Fruit fly (Drosophila melanogaster) whole organism, prepupa: ENCODE data around the gene CG31637.
A peak's percentile ranks its signal among the peaks of the same experiment; 100 is the strongest.

Source experiments
- Blimp-1 ChIP-seq: fragments of 200-800 bp; sonication (Bioruptor generic); optimal IDR thresholded peaks from 3 replicates; lab custom pipeline; 2017; ENCODE audit warnings: missing biosample characterization, missing genetic modification characterization, mild to moderate bottlenecking, moderate library complexity, missing genetic modification reagents
- CG11294 ChIP-seq: fragments of 200-800 bp; sonication (Bioruptor generic); IDR thresholded peaks from 2 replicates; pipeline ENCODE4 v1.3.6; 2022; ENCODE audit warnings: missing biosample characterization, missing genetic modification characterization
- CG11902 ChIP-seq: fragments of 200-800 bp; sonication (Bioruptor generic); optimal IDR thresholded peaks from 3 replicates; lab custom pipeline; 2016; ENCODE audit warnings: missing biosample characterization, missing genetic modification characterization
- CG15336 ChIP-seq: fragments of 200-800 bp; sonication (Bioruptor generic); IDR thresholded peaks from 2 replicates; pipeline ENCODE4 v1.3.6; 2022; ENCODE audit warnings: missing biosample characterization, missing genetic modification characterization
- CG1621 ChIP-seq: fragments of 200-800 bp; sonication (Bioruptor generic); optimal IDR thresholded peaks from 3 replicates; lab custom pipeline; 2018; ENCODE audit warnings: missing biosample characterization, mild to moderate bottlenecking, missing genetic modification characterization
- CG3032 ChIP-seq: fragments of 200-800 bp; optimal IDR thresholded peaks from 2 replicates; lab custom pipeline; 2019; ENCODE audit warnings: missing biosample characterization, mild to moderate bottlenecking, missing genetic modification characterization, moderate library complexity
- CG31627 ChIP-seq: fragments of 200-800 bp; sonication (Bioruptor generic); optimal IDR thresholded peaks from 3 replicates; lab custom pipeline; 2016; ENCODE audit warnings: missing biosample characterization, missing genetic modification characterization
- CG32006 ChIP-seq: fragments of 200-800 bp; sonication (Bioruptor generic); optimal IDR thresholded peaks from 3 replicates; lab custom pipeline; 2017; ENCODE audit warnings: missing biosample characterization, mild to moderate bottlenecking, missing genetic modification characterization
- CG34406 ChIP-seq: fragments of 200-800 bp; sonication (Bioruptor generic); optimal IDR thresholded peaks from 3 replicates; lab custom pipeline; 2016; ENCODE audit warnings: missing biosample characterization, missing genetic modification characterization
- CG3919 ChIP-seq: fragments of 200-800 bp; sonication (Bioruptor generic); optimal IDR thresholded peaks from 3 replicates; lab custom pipeline; 2016; ENCODE audit warnings: missing biosample characterization, missing genetic modification characterization
- CG6163 ChIP-seq: fragments of 200-800 bp; sonication (Bioruptor generic); IDR thresholded peaks from 3 replicates; pipeline ENCODE4 v1.3.6; 2022; ENCODE audit warnings: missing biosample characterization, missing genetic modification characterization
- CG6276 ChIP-seq: fragments of 200-800 bp; sonication (Bioruptor generic); optimal IDR thresholded peaks from 2 replicates; lab custom pipeline; 2017; ENCODE audit warnings: missing biosample characterization, mild to moderate bottlenecking, missing genetic modification characterization
- CG6854 ChIP-seq: fragments of 200-800 bp; sonication (Bioruptor generic); optimal IDR thresholded peaks from 2 replicates; lab custom pipeline; 2017; ENCODE audit warnings: missing biosample characterization, mild to moderate bottlenecking, missing genetic modification characterization
- CG7368 ChIP-seq: fragments of 200-800 bp; sonication (Bioruptor generic); optimal IDR thresholded peaks from 3 replicates; lab custom pipeline; 2016; ENCODE audit warnings: missing biosample characterization, missing genetic modification characterization
- CG8119 ChIP-seq: fragments of 200-800 bp; sonication (Bioruptor generic); IDR thresholded peaks from 3 replicates; pipeline ENCODE4 v1.3.6; 2022; ENCODE audit warnings: missing biosample characterization, missing genetic modification characterization
- CG8319 ChIP-seq: fragments of 200-800 bp; sonication (Bioruptor generic); optimal IDR thresholded peaks from 3 replicates; lab custom pipeline; 2016; ENCODE audit warnings: missing biosample characterization, missing genetic modification characterization
- CG8632 ChIP-seq: fragments of 200-800 bp; sonication (Bioruptor generic); optimal IDR thresholded peaks from 3 replicates; lab custom pipeline; 2016; ENCODE audit warnings: missing biosample characterization, missing genetic modification characterization
- Eip75B ChIP-seq: fragments of 200-800 bp; sonication (Bioruptor generic); optimal IDR thresholded peaks from 3 replicates; lab custom pipeline; 2016; ENCODE audit warnings: missing biosample characterization, missing genetic modification characterization
- Eip78C ChIP-seq: fragments of 200-800 bp; sonication (Bioruptor generic); peaks from one replicate; lab custom pipeline; 2016; ENCODE audit warnings: missing biosample characterization, missing genetic modification characterization
- Eip93F ChIP-seq: fragments of 200-800 bp; sonication (Bioruptor generic); optimal IDR thresholded peaks from 2 replicates; lab custom pipeline; 2016; ENCODE audit warnings: missing biosample characterization, mild to moderate bottlenecking, missing genetic modification characterization
- Ets21C ChIP-seq: fragments of 200-800 bp; sonication (Bioruptor generic); optimal IDR thresholded peaks from 3 replicates; lab custom pipeline; 2016; ENCODE audit warnings: missing biosample characterization, missing genetic modification characterization
- Gug ChIP-seq: fragments of 200-800 bp; sonication (Bioruptor generic); IDR thresholded peaks from 2 replicates; pipeline ENCODE4 v1.3.6; 2022; ENCODE audit warnings: missing biosample characterization, missing genetic modification characterization
- Hr38 ChIP-seq: sonication (Bioruptor generic); optimal IDR thresholded peaks from 2 replicates; lab custom pipeline; 2016; ENCODE audit warnings: missing biosample characterization, missing genetic modification characterization
- Hr4 ChIP-seq: fragments of 200-800 bp; sonication (Bioruptor generic); optimal IDR thresholded peaks from 3 replicates; lab custom pipeline; 2016; ENCODE audit warnings: missing biosample characterization, missing genetic modification characterization
- Lpt ChIP-seq: fragments of 200-800 bp; sonication (Bioruptor generic); optimal IDR thresholded peaks from 3 replicates; lab custom pipeline; 2016; ENCODE audit warnings: missing biosample characterization, missing genetic modification characterization
- Met ChIP-seq: fragments of 200-800 bp; sonication (Bioruptor generic); optimal IDR thresholded peaks from 3 replicates; lab custom pipeline; 2016; ENCODE audit warnings: missing biosample characterization, missing genetic modification characterization
- OdsH ChIP-seq: fragments of 200-800 bp; sonication (Bioruptor generic); optimal IDR thresholded peaks from 3 replicates; lab custom pipeline; 2016; ENCODE audit warnings: missing biosample characterization, missing genetic modification characterization
- Sox14 ChIP-seq: fragments of 200-800 bp; sonication (Bioruptor generic); optimal IDR thresholded peaks from 3 replicates; lab custom pipeline; 2016; ENCODE audit warnings: missing biosample characterization, missing genetic modification characterization
- Sox15 ChIP-seq: fragments of 200-800 bp; sonication (Bioruptor generic); optimal IDR thresholded peaks from 3 replicates; lab custom pipeline; 2016; ENCODE audit warnings: missing biosample characterization, missing genetic modification characterization
- dsx ChIP-seq: fragments of 200-800 bp; optimal IDR thresholded peaks from 3 replicates; lab custom pipeline; 2019; ENCODE audit warnings: missing biosample characterization, mild to moderate bottlenecking, missing genetic modification characterization, moderate library complexity; ENCODE audit not compliant: poor library complexity, severe bottlenecking
- eg ChIP-seq: fragments of 200-800 bp; sonication (Bioruptor generic); IDR thresholded peaks from 3 replicates; pipeline ENCODE4 v1.3.6; 2022; ENCODE audit warnings: missing biosample characterization, missing genetic modification characterization
- esn ChIP-seq: fragments of 200-800 bp; sonication (Bioruptor generic); optimal IDR thresholded peaks from 2 replicates; lab custom pipeline; 2016; ENCODE audit warnings: missing biosample characterization, mild to moderate bottlenecking, missing genetic modification characterization, moderate library complexity
- fd85E ChIP-seq: fragments of 200-800 bp; sonication (Bioruptor generic); optimal IDR thresholded peaks from 3 replicates; lab custom pipeline; 2016; ENCODE audit warnings: missing biosample characterization, missing genetic modification characterization
- fkh ChIP-seq: fragments of 200-800 bp; sonication (Bioruptor generic); optimal IDR thresholded peaks from 3 replicates; lab custom pipeline; 2017; ENCODE audit warnings: missing biosample characterization, mild to moderate bottlenecking, missing genetic modification characterization, moderate library complexity
- net ChIP-seq: fragments of 200-800 bp; sonication (Bioruptor generic); optimal IDR thresholded peaks from 3 replicates; lab custom pipeline; 2016; ENCODE audit warnings: missing biosample characterization, missing genetic modification characterization
- pdm3 ChIP-seq: fragments of 200-800 bp; sonication (Bioruptor generic); optimal IDR thresholded peaks from 3 replicates; lab custom pipeline; 2016; ENCODE audit warnings: missing biosample characterization, missing genetic modification characterization
- salr ChIP-seq, 2 experiments: fragments of 200-800 bp; sonication (Bioruptor generic); optimal IDR thresholded peaks; 3 replicates each; lab custom pipeline; 2016 to 2018; ENCODE audit warnings: missing biosample characterization in 2 of 2, missing genetic modification characterization in 2 of 2, mild to moderate bottlenecking in 1 of 2
- spab ChIP-seq: fragments of 200-800 bp; sonication (Bioruptor generic); optimal IDR thresholded peaks from 2 replicates; lab custom pipeline; 2017; ENCODE audit warnings: missing biosample characterization, mild to moderate bottlenecking, missing genetic modification characterization, missing genetic modification reagents
- ss ChIP-seq, 2 experiments: fragments of 200-800 bp; sonication (Bioruptor generic); optimal IDR thresholded peaks; 2 replicates in 1 of 2; 3 replicates in 1 of 2; lab custom pipeline; 2017 to 2018; ENCODE audit warnings: mild to moderate bottlenecking in 2 of 2, missing biosample characterization in 2 of 2, missing genetic modification characterization in 2 of 2, moderate library complexity in 1 of 2
- svp ChIP-seq: fragments of 200-800 bp; sonication (Bioruptor generic); peaks from one replicate; lab custom pipeline; 2016; ENCODE audit warnings: missing biosample characterization, missing genetic modification characterization
- vri ChIP-seq: fragments of 200-800 bp; sonication (Bioruptor generic); optimal IDR thresholded peaks from 3 replicates; lab custom pipeline; 2016; ENCODE audit warnings: missing biosample characterization, mild to moderate bottlenecking, missing genetic modification characterization

The CG31637 gene

dm6 chr2L:6498448-6498847, at the start of gene CG31637:
TSS of gene CG31637 (plus strand) at chr2L:6498647.
- peak; percentile 23; the same call in 1 of the 3 replicates for TF ChIP-seq CG8119 (GFP tag; lab: Robert Waterston, UW)
- no peak for TF ChIP-seq svp (GFP tag; lab: Kevin White, UChicago)
- peak; percentile 66 for TF ChIP-seq CG6854
- TF ChIP-seq esn: peak; percentile 24
- peak; percentile 18 for TF ChIP-seq CG3032 (tag; lab: Kevin White, UChicago)
- peak; percentile 6 for TF ChIP-seq dsx (GFP tag; lab: Kevin White, UChicago)
- no peak for TF ChIP-seq fkh (GFP tag; lab: Kevin White, UChicago)
- TF ChIP-seq Sox14 (GFP tag; lab: Kevin White, UChicago): peak; percentile 53
- peak; percentile 80 for TF ChIP-seq Eip78C
- TF ChIP-seq CG31627 (GFP tag; lab: Kevin White, UChicago): no peak
- 0 out of 3 replicates have a peak, but pooled peaks have one; percentile 12 for TF ChIP-seq CG6163
- peak; percentile 28 for TF ChIP-seq CG3919 (GFP tag; lab: Kevin White, UChicago)
- peak; percentile 71 for TF ChIP-seq CG1621 (tag; lab: Kevin White, UChicago)
- TF ChIP-seq eg: peak; percentile 37; the same call in 1 of the 3 replicates
- TF ChIP-seq, all 60 proteins: peak for 11

dm6 chr2L:6449753-6450152, 48.7 kb upstream of the CG31637 start:
- TF ChIP-seq ss (GFP tag; optimal IDR thresholded peaks at IDR 0.05; lab: Kevin White, UChicago): peak in 1 of 2 experiments; percentile 9
- no peak for TF ChIP-seq Ets21C (GFP tag; lab: Kevin White, UChicago)
- no peak for TF ChIP-seq svp (GFP tag; lab: Kevin White, UChicago)
- no peak for TF ChIP-seq Hr38 (GFP tag; lab: Kevin White, UChicago)

dm6 chr2L:6455032-6455954, 43.2 kb upstream of the CG31637 start, which contains the start of gene retm:
TSS of gene retm (minus strand) at chr2L:6455929.
- TF ChIP-seq ss (GFP tag; optimal IDR thresholded peaks at IDR 0.05; lab: Kevin White, UChicago): peak in 1 of 2 experiments; percentile 30
- TF ChIP-seq vri (GFP tag; lab: Kevin White, UChicago): peak; percentile 89
- peak; percentile 11; the same call in 1 of the 3 replicates for TF ChIP-seq CG6163
- TF ChIP-seq CG3032 (tag; lab: Kevin White, UChicago): peak; percentile 8
- TF ChIP-seq Hr4: no peak
- TF ChIP-seq svp (GFP tag; lab: Kevin White, UChicago): peak; percentile 70
- peak in 1 of 2 experiments; percentile 8 for TF ChIP-seq salr (GFP tag; optimal IDR thresholded peaks at IDR 0.05; lab: Kevin White, UChicago)
- peak; percentile 92 for TF ChIP-seq fkh (GFP tag; lab: Kevin White, UChicago)
- no peak for TF ChIP-seq esn
- TF ChIP-seq CG7368 (GFP tag; lab: Kevin White, UChicago): peak; percentile 13
- no peak for TF ChIP-seq Blimp-1 (GFP tag; lab: Kevin White, UChicago)
- TF ChIP-seq CG15336 (GFP tag; lab: Robert Waterston, UW): no peak
- no peak for TF ChIP-seq CG11294 (GFP tag; lab: Robert Waterston, UW)
- no peak for TF ChIP-seq CG8632 (GFP tag; lab: Kevin White, UChicago)
- no peak for TF ChIP-seq spab (GFP tag; lab: Kevin White, UChicago)
- TF ChIP-seq CG11902 (GFP tag; lab: Kevin White, UChicago): no peak
- TF ChIP-seq CG6276 (GFP tag; lab: Kevin White, UChicago): no peak
- peak; percentile 52 for TF ChIP-seq CG6854
- TF ChIP-seq CG8319 (GFP tag; lab: Kevin White, UChicago): peak; percentile 12
- peak; percentile 20; the same call in 1 of the 3 replicates for TF ChIP-seq CG8119 (GFP tag; lab: Robert Waterston, UW)

dm6 chr2L:6455955-6456599, 42.4 kb upstream of the CG31637 start, which contains the start of gene frj:
TSS of gene frj (plus strand) at chr2L:6456052.
- TF ChIP-seq CG34406: peak; percentile 29
- TF ChIP-seq Eip75B (GFP tag; lab: Kevin White, UChicago): peak; percentile 44
- peak; percentile 32; the same call in 1 of the 2 replicates for TF ChIP-seq Gug (GFP tag; lab: Robert Waterston, UW)
- no peak for TF ChIP-seq Lpt (GFP tag; lab: Kevin White, UChicago)
- peak; percentile 63 for TF ChIP-seq pdm3 (GFP tag; lab: Kevin White, UChicago)
- TF ChIP-seq eg: no peak
- TF ChIP-seq CG7368 (GFP tag; lab: Kevin White, UChicago): no peak
- peak; percentile 66 for TF ChIP-seq OdsH (GFP tag; lab: Kevin White, UChicago)
- no peak for TF ChIP-seq Eip93F (GFP tag; lab: Kevin White, UChicago)
- peak; percentile 64 for TF ChIP-seq Sox15
- TF ChIP-seq Met (GFP tag; lab: Kevin White, UChicago): peak; percentile 17
- TF ChIP-seq Sox14 (GFP tag; lab: Kevin White, UChicago): peak; percentile 55
- peak; percentile 3 for TF ChIP-seq net
- TF ChIP-seq fd85E (GFP tag; lab: Kevin White, UChicago): no peak
- no peak for TF ChIP-seq ss (GFP tag; optimal IDR thresholded peaks at IDR 0.05; lab: Kevin White, UChicago)
- no peak for TF ChIP-seq CG6854
- TF ChIP-seq CG32006 (GFP tag; lab: Kevin White, UChicago): peak; percentile 50
- peak; percentile 65 for TF ChIP-seq CG11902 (GFP tag; lab: Kevin White, UChicago)
